Fruit fly (Drosophila melanogaster): ENCODE measurements around the gene mira.

Gene mira

DNA sequence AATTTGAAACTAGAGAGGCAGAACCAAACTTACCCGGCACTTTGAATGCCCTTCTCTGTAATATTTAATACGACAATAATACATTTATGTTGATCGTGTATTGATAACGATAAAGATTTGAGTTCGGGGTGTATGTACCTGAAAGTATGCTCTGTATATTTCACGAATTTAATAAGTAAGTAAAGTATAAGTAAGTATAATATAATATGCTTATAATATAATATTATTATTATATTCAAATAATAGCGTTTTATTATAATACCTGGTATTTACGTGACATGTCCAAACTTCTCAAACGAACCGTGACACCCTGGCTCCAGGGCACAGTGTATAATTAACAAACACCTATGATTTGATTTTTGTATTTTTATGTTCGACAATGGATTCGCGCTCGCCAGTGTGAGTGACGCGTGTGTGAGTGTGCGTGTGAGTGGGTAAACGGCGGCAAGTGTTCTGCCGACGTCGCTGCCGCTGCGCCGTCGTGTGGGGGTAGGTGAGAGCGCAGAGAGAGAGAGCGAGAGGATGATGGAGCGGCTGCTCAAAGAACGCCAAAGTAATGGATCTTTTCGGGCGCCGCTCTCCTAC lies 45.2 kb downstream of the mira start (continued):
- TF ChIP-seq Asciz (GFP tag; optimal IDR thresholded peaks at IDR 0.05) (peak; percentile 73), CG10209 (GFP tag; optimal IDR thresholded peaks at IDR 0.05) (peak; percentile 80), unpg (GFP tag; optimal IDR thresholded peaks at IDR 0.05) (peak; percentile 74), peb (GFP tag; IDR thresholded peaks at IDR 0.05) (0 out of 2 replicates have a peak, but pooled peaks have one; percentile 36), Drgx (GFP tag; IDR thresholded peaks at IDR 0.05) (no peak; the same call in 1 of the 2 replicates), bcd (GFP tag; optimal IDR thresholded peaks at IDR 0.05) (peak; percentile 79), CG4424 (GFP tag; optimal IDR thresholded peaks at IDR 0.05) (peak; percentile 54), ken (GFP tag; IDR thresholded peaks at IDR 0.05) (no peak), CG8388 (GFP tag; optimal IDR thresholded peaks at IDR 0.05) (peak; percentile 54), Hr78 (GFP tag; optimal IDR thresholded peaks at IDR 0.05) (no peak), HmgZ (tag; optimal IDR thresholded peaks at IDR 0.05) (peak; percentile 48), jing (GFP tag; optimal IDR thresholded peaks at IDR 0.05) (peak; percentile 12), CG2712 (tag; optimal IDR thresholded peaks at IDR 0.05) (peak; percentile 75), gsb-n (tag; optimal IDR thresholded peaks at IDR 0.05) (peak; percentile 18), Atf6 (GFP tag; IDR thresholded peaks at IDR 0.05) (peak; percentile 64; the same call in 1 of the 2 replicates), CG6854 (GFP tag; optimal IDR thresholded peaks at IDR 0.05) (peak; percentile 81), chm (GFP tag; IDR thresholded peaks at IDR 0.05) (0 out of 2 replicates have a peak, but pooled peaks have one; percentile 25), GATAe (GFP tag; conservative IDR thresholded peaks at IDR 0.05) (no peak), CG10565 (GFP tag; optimal IDR thresholded peaks at IDR 0.05) (no peak), otp (GFP tag; IDR thresholded peaks at IDR 0.05) (no peak), CG17361 (GFP tag; IDR thresholded peaks at IDR 0.05) (peak; percentile 78), CG3281 (GFP tag; optimal IDR thresholded peaks at IDR 0.05) (peak; percentile 92), CG13624 (GFP tag; optimal IDR thresholded peaks at IDR 0.05) (no peak), Sin3A (optimal IDR thresholded peaks at IDR 0.05) (no peak), Poxn (GFP tag; IDR thresholded peaks at IDR 0.05) (no peak), BEAF-32 (GFP tag; optimal IDR thresholded peaks at IDR 0.05) (no peak), CG32772 (GFP tag; IDR thresholded peaks at IDR 0.05) (no peak), maf-S (GFP tag; optimal IDR thresholded peaks at IDR 0.05) (no peak), CTCF (GFP tag; optimal IDR thresholded peaks at IDR 0.05) (peak; percentile 47), en (GFP tag; optimal IDR thresholded peaks at IDR 0.05) (no peak), CG1792 (GFP tag; optimal IDR thresholded peaks at IDR 0.05) (no peak), CG7556 (GFP tag; optimal IDR thresholded peaks at IDR 0.05) (peak; percentile 81), chn (GFP tag; optimal IDR thresholded peaks at IDR 0.05) (no peak), insv (GFP tag; optimal IDR thresholded peaks at IDR 0.05) (no peak), CHES-1-like (GFP tag; optimal IDR thresholded peaks at IDR 0.05) (no peak), CG9932 (GFP tag; IDR thresholded peaks at IDR 0.05) (peak; percentile 66), CG12236 (GFP tag; optimal IDR thresholded peaks at IDR 0.05) (no peak), CG6272 (GFP tag; IDR thresholded peaks at IDR 0.05) (0 out of 2 replicates have a peak, but pooled peaks have one; percentile 6), CG6813 (GFP tag; optimal IDR thresholded peaks at IDR 0.05) (peak; percentile 74), ab (GFP tag; optimal IDR thresholded peaks at IDR 0.05) (no peak), gt (GFP tag; IDR thresholded peaks at IDR 0.05) (no peak), CG15601 (tag; optimal IDR thresholded peaks at IDR 0.05) (peak; percentile 13), Meics (GFP tag; optimal IDR thresholded peaks at IDR 0.05) (peak; percentile 92), p53 (GFP tag; optimal IDR thresholded peaks at IDR 0.05) (no peak), lola (GFP tag; optimal IDR thresholded peaks at IDR 0.05) (peak in 1 of 3 experiments; percentile 15), CG11560 (tag; IDR thresholded peaks at IDR 0.05) (no peak), dimm (GFP tag; IDR thresholded peaks at IDR 0.05) (no peak), Ets65A (GFP tag) (no peak), CG10321 (GFP tag; IDR thresholded peaks at IDR 0.05) (no peak), Oaz (GFP tag; IDR thresholded peaks at IDR 0.05) (no peak), Bteb2 (GFP tag; optimal IDR thresholded peaks at IDR 0.05) (no peak), CG3065 (GFP tag; optimal IDR thresholded peaks at IDR 0.05) (peak; percentile 1)
